Worm (Caenorhabditis elegans) whole organism, late embryonic: ENCODE results near the gene hpo-30.

Source experiments
- ceh-6 ChIP-seq: fragments of 200-800 bp; sonication (Bioruptor generic); optimal IDR thresholded peaks from 2 replicates; lab custom pipeline; 2018; ENCODE audit warnings: mild to moderate bottlenecking, missing genetic modification characterization, missing compliant biosample characterization
- nhr-11 ChIP-seq: fragments of 150-350 bp; optimal IDR thresholded peaks from 2 replicates; lab custom pipeline; 2014; ENCODE audit warnings: missing biosample characterization, missing genetic modification characterization

ce11 chrV:12275714-12276113 is 34.4 kb downstream of the hpo-30 start:
- no peak for TF ChIP-seq nhr-11 (tag; lab: Kevin White, UChicago)
- no peak for TF ChIP-seq ceh-6 (GFP tag; lab: Kevin White, UChicago)
